Fruit fly (Drosophila melanogaster) whole organism, embryonic: ENCODE results near the gene CG31870.
A peak's percentile ranks its signal among the peaks of the same experiment; 100 is the strongest.

Experiments
- Antp ChIP-seq: fragments of 200-800 bp; sonication (Bioruptor generic); optimal IDR thresholded peaks from 3 replicates; lab custom pipeline; 2016; ENCODE audit warnings: missing biosample characterization, missing genetic modification characterization
- Bteb2 ChIP-seq: fragments of 200-800 bp; sonication (Bioruptor generic); optimal IDR thresholded peaks from 2 replicates; lab custom pipeline; 2016; ENCODE audit warnings: missing biosample characterization, missing genetic modification characterization
- CG10209 ChIP-seq: fragments of 200-800 bp; sonication (Bioruptor generic); optimal IDR thresholded peaks from 3 replicates; lab custom pipeline; 2017; ENCODE audit warnings: missing biosample characterization, mild to moderate bottlenecking, missing genetic modification characterization, missing genetic modification reagents
- CG11085 ChIP-seq: fragments of 200-800 bp; sonication (Bioruptor generic); IDR thresholded peaks from 2 replicates; pipeline ENCODE4 v1.3.6; 2022; ENCODE audit warnings: missing biosample characterization, missing genetic modification characterization
- CG12219 ChIP-seq: fragments of 200-800 bp; sonication (Bioruptor generic); optimal IDR thresholded peaks from 3 replicates; lab custom pipeline; 2018; ENCODE audit warnings: missing biosample characterization, mild to moderate bottlenecking, missing genetic modification characterization
- CG13296 ChIP-seq: fragments of 200-800 bp; sonication (Bioruptor generic); optimal IDR thresholded peaks from 3 replicates; lab custom pipeline; 2018; ENCODE audit warnings: missing biosample characterization, mild to moderate bottlenecking, missing genetic modification characterization
- CG15479 ChIP-seq: fragments of 200-800 bp; sonication (Bioruptor generic); optimal IDR thresholded peaks from 3 replicates; lab custom pipeline; 2019; ENCODE audit warnings: missing biosample characterization, mild to moderate bottlenecking, missing genetic modification characterization, moderate library complexity
- CG15514 ChIP-seq: fragments of 200-800 bp; sonication (Bioruptor generic); optimal IDR thresholded peaks from 3 replicates; lab custom pipeline; 2017; ENCODE audit warnings: missing biosample characterization, missing genetic modification characterization, mild to moderate bottlenecking, moderate library complexity, missing genetic modification reagents
- CG18011 ChIP-seq: fragments of 200-800 bp; sonication (Bioruptor generic); optimal IDR thresholded peaks from 2 replicates; lab custom pipeline; 2017; ENCODE audit warnings: missing biosample characterization, missing genetic modification characterization, mild to moderate bottlenecking, moderate library complexity, missing genotype
- CG18764 ChIP-seq: fragments of 200-800 bp; sonication (Bioruptor generic); optimal IDR thresholded peaks from 3 replicates; lab custom pipeline; 2016; ENCODE audit warnings: missing biosample characterization, missing genetic modification characterization
- CG2678 ChIP-seq: fragments of 200-800 bp; sonication (Bioruptor generic); optimal IDR thresholded peaks from 3 replicates; lab custom pipeline; 2019; ENCODE audit warnings: missing biosample characterization, mild to moderate bottlenecking, missing genetic modification characterization, moderate library complexity
- CG3065 ChIP-seq: fragments of 200-800 bp; sonication (Bioruptor generic); optimal IDR thresholded peaks from 2 replicates; lab custom pipeline; 2016; ENCODE audit warnings: missing biosample characterization, missing genetic modification characterization
- CG34376 ChIP-seq: fragments of 200-800 bp; sonication (Bioruptor generic); optimal IDR thresholded peaks from 2 replicates; lab custom pipeline; 2018; ENCODE audit warnings: missing biosample characterization, mild to moderate bottlenecking, missing genetic modification characterization
- CG4328 ChIP-seq: fragments of 200-800 bp; sonication (Bioruptor generic); optimal IDR thresholded peaks from 3 replicates; lab custom pipeline; 2017; ENCODE audit warnings: missing biosample characterization, missing genetic modification reagents, missing genetic modification characterization
- CG4854 ChIP-seq: fragments of 200-800 bp; sonication (Bioruptor generic); optimal IDR thresholded peaks from 2 replicates; lab custom pipeline; 2016; ENCODE audit warnings: missing biosample characterization, missing genetic modification characterization, inconsistent platforms
- CG9215 ChIP-seq: fragments of 200-800 bp; sonication (Bioruptor generic); IDR thresholded peaks from 2 replicates; pipeline ENCODE4 v1.3.6; 2022; ENCODE audit warnings: missing biosample characterization, missing genetic modification characterization
- Camta ChIP-seq: fragments of 200-800 bp; sonication (Bioruptor generic); optimal IDR thresholded peaks from 2 replicates; lab custom pipeline; 2016; ENCODE audit warnings: missing biosample characterization, missing genetic modification characterization
- CoRest ChIP-seq: fragments of 200-800 bp; sonication (Bioruptor generic); optimal IDR thresholded peaks from 3 replicates; lab custom pipeline; 2018; ENCODE audit warnings: missing biosample characterization, mild to moderate bottlenecking, missing genetic modification characterization, moderate library complexity
- D ChIP-seq, 2 experiments: fragments of 200-800 bp in 1 of 2; fragments of >200 bp in 1 of 2; sonication (Bioruptor generic) in 1 of 2; optimal IDR thresholded peaks; 2 replicates in 1 of 2; 3 replicates in 1 of 2; lab custom pipeline; 2017; ENCODE audit warnings: mild to moderate bottlenecking in 1 of 2, missing biosample characterization in 1 of 2, missing genetic modification characterization in 1 of 2, missing genetic modification reagents in 1 of 2
- Ets65A ChIP-seq: fragments of 200-800 bp; sonication (Bioruptor generic); peaks from one replicate; lab custom pipeline; 2016; ENCODE audit warnings: missing biosample characterization, missing genetic modification characterization
- Hand ChIP-seq: fragments of 200-800 bp; sonication (Bioruptor generic); optimal IDR thresholded peaks from 2 replicates; lab custom pipeline; 2017; ENCODE audit warnings: mild to moderate bottlenecking, missing biosample characterization, missing genetic modification reagents, missing genetic modification characterization
- HmgZ ChIP-seq: fragments of 200-800 bp; sonication (Bioruptor generic); optimal IDR thresholded peaks from 2 replicates; lab custom pipeline; 2018; ENCODE audit warnings: missing biosample characterization, mild to moderate bottlenecking, missing genetic modification characterization
- Lim3 ChIP-seq: fragments of 200-800 bp; sonication (Bioruptor generic); IDR thresholded peaks from 2 replicates; pipeline ENCODE4 v1.3.6; 2022; ENCODE audit warnings: missing biosample characterization, missing genetic modification characterization
- MBD-R2 ChIP-seq: fragments of 200-800 bp; sonication (Bioruptor generic); IDR thresholded peaks from 2 replicates; pipeline ENCODE4 v1.3.6; 2022; ENCODE audit warnings: missing biosample characterization, missing genetic modification characterization
- Meics ChIP-seq: fragments of 200-800 bp; sonication (Bioruptor generic); optimal IDR thresholded peaks from 2 replicates; lab custom pipeline; 2017; ENCODE audit warnings: missing biosample characterization, mild to moderate bottlenecking, missing genetic modification characterization
- NfI ChIP-seq: fragments of 200-800 bp; sonication (Bioruptor generic); optimal IDR thresholded peaks from 3 replicates; lab custom pipeline; 2018; ENCODE audit warnings: missing biosample characterization, mild to moderate bottlenecking, missing genetic modification characterization, moderate library complexity
- PHDP ChIP-seq: fragments of 200-800 bp; sonication (Bioruptor generic); optimal IDR thresholded peaks from 3 replicates; lab custom pipeline; 2018; ENCODE audit warnings: missing biosample characterization, mild to moderate bottlenecking, missing genetic modification characterization, moderate library complexity
- Pdp1 ChIP-seq, 2 experiments: fragments of 200-800 bp; sonication (Bioruptor generic); optimal IDR thresholded peaks; 3 replicates each; lab custom pipeline; 2016; ENCODE audit warnings: missing biosample characterization in 2 of 2, missing genetic modification characterization in 2 of 2, mild to moderate bottlenecking in 1 of 2, moderate library complexity in 1 of 2
- Poxn ChIP-seq: fragments of 200-800 bp; sonication (Bioruptor generic); IDR thresholded peaks from 2 replicates; pipeline ENCODE4 v1.3.6; 2022; ENCODE audit warnings: missing biosample characterization, missing genetic modification characterization
- Rfx ChIP-seq: fragments of 200-800 bp; sonication (Bioruptor generic); IDR thresholded peaks from 2 replicates; pipeline ENCODE4 v1.3.6; 2022; ENCODE audit warnings: missing biosample characterization, missing genetic modification characterization
- Sry-δ ChIP-seq: fragments of 200-800 bp; sonication (Bioruptor generic); optimal IDR thresholded peaks from 2 replicates; lab custom pipeline; 2016; ENCODE audit warnings: missing biosample characterization, missing genetic modification characterization
- Taf1 ChIP-seq: fragments of 200-800 bp; sonication (Bioruptor generic); IDR thresholded peaks from 2 replicates; pipeline ENCODE4 v1.3.6; 2022; ENCODE audit warnings: missing biosample characterization, missing genetic modification characterization
- Vsx1 ChIP-seq: fragments of 200-800 bp; sonication (Bioruptor generic); optimal IDR thresholded peaks from 2 replicates; lab custom pipeline; 2017; ENCODE audit warnings: missing biosample characterization, mild to moderate bottlenecking, missing genetic modification characterization, missing genetic modification reagents
- cg ChIP-seq: fragments of 200-800 bp; sonication (Bioruptor generic); optimal IDR thresholded peaks from 3 replicates; lab custom pipeline; 2019; ENCODE audit warnings: missing biosample characterization, mild to moderate bottlenecking, missing genetic modification characterization, moderate library complexity
- chn ChIP-seq: fragments of 200-800 bp; sonication (Bioruptor generic); optimal IDR thresholded peaks from 2 replicates; lab custom pipeline; 2016; ENCODE audit warnings: missing biosample characterization, missing genetic modification characterization
- crp ChIP-seq, 2 experiments: fragments of 200-800 bp; sonication (Bioruptor generic); optimal IDR thresholded peaks; 2 replicates in 1 of 2; 3 replicates in 1 of 2; lab custom pipeline; 2017; ENCODE audit warnings: missing biosample characterization in 2 of 2, missing genetic modification characterization in 2 of 2, mild to moderate bottlenecking in 1 of 2, moderate library complexity in 1 of 2
- ems ChIP-seq: fragments of 200-800 bp; sonication (Bioruptor generic); optimal IDR thresholded peaks from 3 replicates; lab custom pipeline; 2016; ENCODE audit warnings: missing biosample characterization, missing genetic modification characterization
- gcm ChIP-seq: fragments of 200-800 bp; sonication (Bioruptor generic); optimal IDR thresholded peaks from 2 replicates; lab custom pipeline; 2019; ENCODE audit warnings: missing biosample characterization, mild to moderate bottlenecking, missing genetic modification characterization, moderate library complexity
- gro ChIP-seq: fragments of 200-800 bp; sonication (Bioruptor generic); optimal IDR thresholded peaks from 2 replicates; lab custom pipeline; 2016; ENCODE audit warnings: missing biosample characterization, missing genetic modification characterization
- knrl ChIP-seq: fragments of 200-800 bp; sonication (Bioruptor generic); IDR thresholded peaks from 3 replicates; pipeline ENCODE4 v1.3.6; 2022; ENCODE audit warnings: missing biosample characterization, missing genetic modification characterization; ENCODE audit not compliant: partially characterized antibody
- otp ChIP-seq: fragments of 200-800 bp; sonication (Bioruptor generic); IDR thresholded peaks from 3 replicates; pipeline ENCODE4, ENCODE4 v1.3.6; 2022; ENCODE audit warnings: missing biosample characterization, missing genetic modification characterization
- pb ChIP-seq: fragments of 200-800 bp; sonication (Bioruptor generic); optimal IDR thresholded peaks from 3 replicates; lab custom pipeline; 2016; ENCODE audit warnings: missing biosample characterization, missing genetic modification characterization
- peb ChIP-seq: fragments of 200-800 bp; sonication (Bioruptor generic); IDR thresholded peaks from 2 replicates; pipeline ENCODE4 v1.3.6; 2022; ENCODE audit warnings: missing biosample characterization, missing genetic modification characterization
- row ChIP-seq: fragments of 200-800 bp; sonication (Bioruptor generic); IDR thresholded peaks from 3 replicates; pipeline ENCODE4 v1.3.6; 2022; ENCODE audit warnings: missing biosample characterization, missing genetic modification characterization
- sd ChIP-seq: fragments of 200-800 bp; sonication (Bioruptor generic); optimal IDR thresholded peaks from 3 replicates; lab custom pipeline; 2018; ENCODE audit warnings: missing biosample characterization, mild to moderate bottlenecking, missing genetic modification characterization, moderate library complexity
- shn ChIP-seq: fragments of 200-800 bp; sonication (Bioruptor generic); optimal IDR thresholded peaks from 3 replicates; lab custom pipeline; 2016; ENCODE audit warnings: missing biosample characterization, missing genetic modification characterization
- sisA ChIP-seq: fragments of 200-800 bp; sonication (Bioruptor generic); IDR thresholded peaks from 2 replicates; pipeline ENCODE4 v1.3.6; 2022; ENCODE audit warnings: missing biosample characterization, missing genetic modification characterization
- stwl ChIP-seq: fragments of 200-800 bp; sonication (Bioruptor generic); optimal IDR thresholded peaks from 3 replicates; lab custom pipeline; 2018; ENCODE audit warnings: missing biosample characterization, mild to moderate bottlenecking, missing genetic modification characterization, moderate library complexity

The CG31870 gene

DNA sequence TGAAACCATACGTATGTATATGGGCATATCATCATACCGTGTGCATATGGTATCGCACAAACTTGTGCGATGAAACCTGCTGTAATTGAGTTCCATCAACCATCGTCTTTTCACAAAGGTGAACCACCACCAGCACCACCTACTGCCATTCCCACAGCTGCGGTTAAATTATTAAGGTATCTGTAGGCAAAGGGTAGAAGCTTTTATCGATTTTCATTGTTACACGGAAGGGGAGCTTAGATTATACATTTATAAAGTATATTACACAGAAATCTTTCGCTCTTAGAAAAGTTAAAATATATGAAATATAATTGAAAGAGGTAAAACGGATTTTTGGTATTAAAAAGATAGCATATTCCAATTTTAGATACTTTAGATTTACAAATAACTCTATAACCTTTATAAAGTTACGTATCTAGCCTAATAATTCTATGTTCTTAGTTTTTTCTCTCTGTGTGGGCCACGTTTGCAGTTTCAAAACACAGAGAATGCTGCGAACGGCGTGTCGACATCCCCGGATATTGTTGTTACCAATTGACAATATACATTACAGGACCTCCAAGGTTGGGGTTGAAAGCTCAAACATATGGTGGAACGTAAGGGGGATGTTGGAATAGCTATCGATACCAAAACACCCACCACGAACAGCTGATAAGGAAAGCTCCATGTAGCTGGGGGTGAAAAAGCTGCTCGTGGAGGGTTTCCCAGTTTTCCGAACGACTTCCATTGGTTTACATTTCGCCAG, 29.4 kb upstream of the CG31870 start, which contains the start of gene CG6495 (continued):
- TF ChIP-seq CoRest (peak; percentile 65), peb (GFP tag; lab: Robert Waterston, UW) (no peak), CG10209 (GFP tag; lab: Kevin White, UChicago) (peak; percentile 47), Lim3 (GFP tag; lab: Robert Waterston, UW) (no peak), Bteb2 (GFP tag; lab: Kevin White, UChicago) (peak; percentile 17), sisA (peak; percentile 37; the same call in 1 of the 2 replicates), CG18011 (GFP tag; lab: Kevin White, UChicago) (no peak), CG13296 (GFP tag; lab: Kevin White, UChicago) (peak; percentile 61), knrl (no peak), gcm (peak; percentile 58), CG15514 (GFP tag; lab: Kevin White, UChicago) (peak; percentile 28), Meics (peak; percentile 71), Rfx (GFP tag; lab: Robert Waterston, UW) (peak; percentile 54), otp (GFP tag; lab: Robert Waterston, UW) (no peak), Ets65A (no peak), row (GFP tag; lab: Robert Waterston, UW) (peak; percentile 76), chn (no peak), CG4854 (GFP tag; lab: Kevin White, UChicago) (no peak), Taf1 (GFP tag; lab: Robert Waterston, UW) (0 out of 2 replicates have a peak, but pooled peaks have one; percentile 6), Hand (peak; percentile 63), CG4328 (GFP tag; lab: Kevin White, UChicago) (peak; percentile 8), Camta (no peak), gro (GFP tag; lab: Kevin White, UChicago) (no peak), CG15479 (GFP tag; lab: Kevin White, UChicago) (no peak), CG18764 (GFP tag; lab: Kevin White, UChicago) (no peak), CG11085 (no peak), ems (GFP tag; lab: Kevin White, UChicago) (peak; percentile 5), MBD-R2 (GFP tag; lab: Robert Waterston, UW) (peak; percentile 15; the same call in 1 of the 2 replicates), HmgZ (peak; percentile 3), CG3065 (no peak), crp (GFP tag; optimal IDR thresholded peaks at IDR 0.05; lab: Kevin White, UChicago) (peak in 1 of 2 experiments; percentile 71), Vsx1 (GFP tag; lab: Kevin White, UChicago) (peak; percentile 17), PHDP (tag; lab: Kevin White, UChicago) (peak; percentile 76), CG9215 (GFP tag; lab: Robert Waterston, UW) (no peak), CG2678 (tag; lab: Kevin White, UChicago) (peak; percentile 85), CG12219 (GFP tag; lab: Kevin White, UChicago) (no peak), stwl (tag; lab: Kevin White, UChicago) (no peak), pb (GFP tag; lab: Kevin White, UChicago) (no peak), CG34376 (GFP tag; lab: Kevin White, UChicago) (peak; percentile 15), NfI (no peak), D (optimal IDR thresholded peaks at IDR 0.05; lab: Kevin White, UChicago) (no peak), D (GFP tag; optimal IDR thresholded peaks at IDR 0.05; lab: Kevin White, UChicago) (peak; percentile 22), sd (tag; lab: Kevin White, UChicago) (no peak), Antp (GFP tag; lab: Kevin White, UChicago) (no peak), Poxn (GFP tag; lab: Robert Waterston, UW) (no peak), shn (GFP tag; lab: Kevin White, UChicago) (no peak), Sry-δ (GFP tag; lab: Kevin White, UChicago) (no peak), cg (GFP tag; lab: Kevin White, UChicago) (no peak), Pdp1 (GFP tag; optimal IDR thresholded peaks at IDR 0.05; lab: Kevin White, UChicago) (peak in 1 of 2 experiments; percentile 15)
